Worm (Caenorhabditis elegans) whole organism, early embryonic: ENCODE measurements around the gene alh-13.

Experiments
- ama-1 ChIP-seq: fragments of 150-350 bp; optimal IDR thresholded peaks from 2 replicates; lab custom pipeline; 2014
- ets-7 ChIP-seq: sonication (generic microtip); optimal IDR thresholded peaks from 2 replicates; lab custom pipeline; 2016; ENCODE audit warnings: missing genotype, missing genetic modification characterization, missing compliant biosample characterization
- hmbx-1 ChIP-seq: sonication (generic microtip); optimal IDR thresholded peaks from 2 replicates; lab custom pipeline; 2016; ENCODE audit warnings: mild to moderate bottlenecking, missing genetic modification characterization, missing compliant biosample characterization

DNA sequence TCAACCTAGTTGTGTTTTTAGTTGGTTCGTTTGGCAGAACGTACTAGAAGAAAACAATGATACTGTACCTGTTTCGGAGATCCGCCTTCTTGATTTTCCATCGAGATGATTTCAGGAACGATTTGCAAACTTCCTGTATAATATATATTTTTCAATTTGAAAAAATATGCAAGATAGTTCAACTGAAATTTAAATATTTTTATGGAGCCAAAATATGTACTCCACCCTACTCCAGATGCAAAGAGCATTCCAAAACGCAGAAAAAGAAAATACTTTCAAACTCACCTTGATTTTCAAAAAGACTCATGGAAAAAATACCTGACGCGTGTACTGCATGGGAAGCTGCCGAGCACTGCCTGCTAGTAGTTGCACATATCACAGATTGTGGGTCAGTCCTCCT is 31.3 kb downstream of the alh-13 start, which contains the start of gene gei-3:
- TF ChIP-seq hmbx-1, result no peak
- no peak for TF ChIP-seq ets-7
- no peak for TF ChIP-seq ama-1 (lab: Kevin White, UChicago)
